Fruit fly (Drosophila melanogaster) whole organism, pupa: ENCODE results near the gene CG31248.

ENCODE experiments used
- CG17806 ChIP-seq: fragments of 200-800 bp; sonication (Bioruptor generic); optimal IDR thresholded peaks from 2 replicates; lab custom pipeline; 2018; ENCODE audit warnings: missing biosample characterization, mild to moderate bottlenecking, missing genetic modification characterization, moderate library complexity
- CG32121 ChIP-seq: fragments of 200-800 bp; sonication (Bioruptor generic); IDR thresholded peaks from 2 replicates; pipeline ENCODE4 v1.3.6; 2022; ENCODE audit warnings: missing biosample characterization, missing genetic modification characterization
- CG4496 ChIP-seq: fragments of 200-800 bp; sonication (Bioruptor generic); IDR thresholded peaks from 3 replicates; pipeline ENCODE4 v1.3.6; 2022; ENCODE audit warnings: missing biosample characterization, missing genetic modification characterization
- CG8159 ChIP-seq: fragments of 200-800 bp; sonication (Bioruptor generic); optimal IDR thresholded peaks from 3 replicates; lab custom pipeline; 2018; ENCODE audit warnings: missing biosample characterization, mild to moderate bottlenecking, missing genetic modification characterization, moderate library complexity
- CG8301 ChIP-seq: fragments of 200-800 bp; sonication (Bioruptor generic); optimal IDR thresholded peaks from 2 replicates; lab custom pipeline; 2018; ENCODE audit warnings: missing biosample characterization, mild to moderate bottlenecking, missing genetic modification characterization
- CG9948 ChIP-seq: fragments of 200-800 bp; sonication (Bioruptor generic); optimal IDR thresholded peaks from 2 replicates; lab custom pipeline; 2018; ENCODE audit warnings: missing biosample characterization, mild to moderate bottlenecking, missing genetic modification characterization, moderate library complexity
- EcR ChIP-seq: fragments of 200-800 bp; sonication (Bioruptor generic); optimal IDR thresholded peaks from 3 replicates; lab custom pipeline; 2019; ENCODE audit warnings: missing biosample characterization, missing genetic modification characterization, mild to moderate bottlenecking, moderate library complexity, missing genetic modification reagents
- Ets98B ChIP-seq: fragments of 200-800 bp; sonication (Bioruptor generic); IDR thresholded peaks from 2 replicates; pipeline ENCODE4 v1.3.6; 2022; ENCODE audit warnings: missing biosample characterization, missing genetic modification characterization
- Pif1A ChIP-seq: fragments of 200-800 bp; sonication (Bioruptor generic); optimal IDR thresholded peaks from 3 replicates; lab custom pipeline; 2016; ENCODE audit warnings: missing biosample characterization, missing genetic modification characterization
- Pif1B ChIP-seq: fragments of 200-800 bp; sonication (Bioruptor generic); optimal IDR thresholded peaks from 3 replicates; lab custom pipeline; 2016; ENCODE audit warnings: missing biosample characterization, missing genetic modification characterization
- fd96Ca ChIP-seq: fragments of 200-800 bp; sonication (Bioruptor generic); IDR thresholded peaks from 3 replicates; pipeline ENCODE4 v1.3.6; 2022; ENCODE audit warnings: missing biosample characterization, missing genetic modification characterization
- rn ChIP-seq: fragments of 200-800 bp; sonication (Bioruptor generic); IDR thresholded peaks from 2 replicates; pipeline ENCODE4 v1.3.6; 2022; ENCODE audit warnings: missing biosample characterization, missing genetic modification characterization

- TF ChIP-seq Ets98B (no peak; the same call in 1 of the 2 replicates), CG17806 (tag; lab: Kevin White, UChicago) (no peak), CG32121 (GFP tag; lab: Robert Waterston, UW) (no peak), CG8301 (tag; lab: Kevin White, UChicago) (no peak), EcR (GFP tag; lab: Kevin White, UChicago) (peak; percentile 86), CG4496 (GFP tag; lab: Robert Waterston, UW) (0 out of 3 replicates have a peak, but pooled peaks have one; percentile 15), fd96Ca (GFP tag; lab: Robert Waterston, UW) (peak; percentile 53; the same call in 1 of the 3 replicates), CG8159 (tag; lab: Kevin White, UChicago) (no peak), rn (GFP tag; lab: Robert Waterston, UW) (no peak), Pif1B (GFP tag; lab: Kevin White, UChicago) (no peak), Pif1A (GFP tag; lab: Kevin White, UChicago) (peak; percentile 20), CG9948 (tag; lab: Kevin White, UChicago) (no peak)
Observed at dm6 chr3R:7088837-7089361, 40.2 kb upstream of the CG31248 start.
